Worm (Caenorhabditis elegans) whole organism, mixed stage, embryonic: Measurements from ENCODE around the gene col-131.

Source experiments
- M03D4.4 ChIP-seq: sonication (generic microtip); optimal IDR thresholded peaks from 2 replicates; lab custom pipeline; 2017; ENCODE audit warnings: mild to moderate bottlenecking, missing genetic modification characterization, missing compliant biosample characterization
- bed-3 ChIP-seq: fragments of 200-800 bp; sonication (Bioruptor generic); optimal IDR thresholded peaks from 3 replicates; lab custom pipeline; 2018; ENCODE audit warnings: mild to moderate bottlenecking, missing genetic modification characterization, moderate library complexity, missing compliant biosample characterization
- blmp-1 ChIP-seq: fragments of 150-350 bp; optimal IDR thresholded peaks from 2 replicates; lab custom pipeline; 2014; ENCODE audit warnings: missing biosample characterization, missing genetic modification characterization
- ceh-39 ChIP-seq: fragments of 150-350 bp; optimal IDR thresholded peaks from 2 replicates; lab custom pipeline; 2014; ENCODE audit warnings: missing biosample characterization, missing genetic modification characterization
- ceh-43 ChIP-seq: fragments of 200-800 bp; sonication (Bioruptor generic); optimal IDR thresholded peaks from 2 replicates; lab custom pipeline; 2018; ENCODE audit warnings: mild to moderate bottlenecking, missing genetic modification characterization, moderate library complexity, missing compliant biosample characterization
- ceh-83 ChIP-seq: fragments of 200-800 bp; sonication (Bioruptor generic); optimal IDR thresholded peaks from 2 replicates; lab custom pipeline; 2018; ENCODE audit warnings: mild to moderate bottlenecking, missing genetic modification characterization, missing compliant biosample characterization
- ces-1 ChIP-seq: fragments of 150-350 bp; optimal IDR thresholded peaks from 2 replicates; lab custom pipeline; 2014; ENCODE audit warnings: missing biosample characterization, missing genetic modification reagents, missing genetic modification characterization
- cnd-1 ChIP-seq: fragments of 200-800 bp; sonication (Bioruptor generic); optimal IDR thresholded peaks from 2 replicates; lab custom pipeline; 2018; ENCODE audit warnings: mild to moderate bottlenecking, missing genetic modification characterization, missing compliant biosample characterization
- drap-1 ChIP-seq: fragments of 200-800 bp; sonication (Bioruptor generic); optimal IDR thresholded peaks from 3 replicates; lab custom pipeline; 2018; ENCODE audit warnings: mild to moderate bottlenecking, missing genetic modification characterization, missing compliant biosample characterization
- elt-1 ChIP-seq: sonication (generic microtip); optimal IDR thresholded peaks from 2 replicates; lab custom pipeline; 2017; ENCODE audit warnings: missing genetic modification characterization, mild to moderate bottlenecking, missing compliant biosample characterization, antibody characterized with exemption, moderate library complexity, borderline replicate concordance; ENCODE audit not compliant: insufficient read depth
- elt-3 ChIP-seq: fragments of 150-350 bp; optimal IDR thresholded peaks from 2 replicates; lab custom pipeline; 2014; ENCODE audit warnings: missing biosample characterization, missing genetic modification characterization
- flh-1 ChIP-seq: fragments of 200-800 bp; sonication (Bioruptor generic); optimal IDR thresholded peaks from 2 replicates; lab custom pipeline; 2018; ENCODE audit warnings: mild to moderate bottlenecking, missing genetic modification characterization, moderate library complexity, missing compliant biosample characterization
- ham-2 ChIP-seq: fragments of 200-800 bp; sonication (Bioruptor generic); optimal IDR thresholded peaks from 2 replicates; lab custom pipeline; 2018; ENCODE audit warnings: mild to moderate bottlenecking, missing genetic modification characterization, missing compliant biosample characterization
- hlh-1 ChIP-seq: fragments of 150-350 bp; optimal IDR thresholded peaks from 2 replicates; lab custom pipeline; 2014; ENCODE audit warnings: missing biosample characterization, missing genetic modification reagents, missing genetic modification characterization
- lin-13 ChIP-seq: fragments of 150-350 bp; optimal IDR thresholded peaks from 2 replicates; lab custom pipeline; 2014; ENCODE audit warnings: missing biosample characterization, missing genetic modification characterization
- lin-32 ChIP-seq: fragments of 200-800 bp; sonication (Bioruptor generic); optimal IDR thresholded peaks from 2 replicates; lab custom pipeline; 2018; ENCODE audit warnings: mild to moderate bottlenecking, missing genetic modification characterization, missing compliant biosample characterization
- lsy-2 ChIP-seq: fragments of 150-350 bp; optimal IDR thresholded peaks from 2 replicates; lab custom pipeline; 2014; ENCODE audit warnings: missing biosample characterization, missing genetic modification characterization
- mab-5 ChIP-seq: fragments of 150-350 bp; optimal IDR thresholded peaks from 2 replicates; lab custom pipeline; 2014; ENCODE audit warnings: missing biosample characterization, missing genetic modification characterization
- mep-1 ChIP-seq: fragments of 150-350 bp; optimal IDR thresholded peaks from 2 replicates; lab custom pipeline; 2017; ENCODE audit warnings: missing biosample characterization, missing genetic modification reagents, missing genetic modification characterization, inconsistent platforms
- mls-2 ChIP-seq: sonication (generic microtip); optimal IDR thresholded peaks from 2 replicates; lab custom pipeline; 2016; ENCODE audit warnings: mild to moderate bottlenecking, missing genetic modification characterization, moderate library complexity, missing compliant biosample characterization
- nhr-12 ChIP-seq: fragments of 150-350 bp; optimal IDR thresholded peaks from 2 replicates; lab custom pipeline; 2014; ENCODE audit warnings: missing biosample characterization, missing genetic modification characterization
- nhr-2 ChIP-seq: fragments of 150-350 bp; optimal IDR thresholded peaks from 2 replicates; lab custom pipeline; 2014; ENCODE audit warnings: missing biosample characterization, missing genetic modification characterization
- nhr-237 ChIP-seq: fragments of 150-350 bp; optimal IDR thresholded peaks from 2 replicates; lab custom pipeline; 2014; ENCODE audit warnings: missing biosample characterization, missing genetic modification characterization
- nhr-28 ChIP-seq: fragments of 150-350 bp; optimal IDR thresholded peaks from 2 replicates; lab custom pipeline; 2014; ENCODE audit warnings: missing biosample characterization, missing genetic modification characterization
- nhr-76 ChIP-seq: sonication (generic microtip); optimal IDR thresholded peaks from 2 replicates; lab custom pipeline; 2017; ENCODE audit warnings: missing biosample characterization, missing genetic modification characterization
- pha-4 ChIP-seq: fragments of 150-350 bp; optimal IDR thresholded peaks from 2 replicates; lab custom pipeline; 2018; ENCODE audit warnings: missing biosample characterization, missing genetic modification reagents, missing genetic modification characterization
- sem-2 ChIP-seq: fragments of 200-800 bp; sonication (Bioruptor generic); optimal IDR thresholded peaks from 2 replicates; lab custom pipeline; 2018; ENCODE audit warnings: mild to moderate bottlenecking, missing genetic modification characterization, missing compliant biosample characterization
- snpc-4 ChIP-seq: fragments of 150-350 bp; optimal IDR thresholded peaks from 2 replicates; lab custom pipeline; 2014; ENCODE audit warnings: missing biosample characterization, missing genetic modification characterization
- sptf-1 ChIP-seq: sonication (generic microtip); optimal IDR thresholded peaks from 2 replicates; lab custom pipeline; 2017; ENCODE audit warnings: mild to moderate bottlenecking, missing genetic modification characterization, moderate library complexity, missing compliant biosample characterization
- tbx-8 ChIP-seq: fragments of 200-800 bp; sonication (Bioruptor generic); optimal IDR thresholded peaks from 2 replicates; lab custom pipeline; 2018; ENCODE audit warnings: mild to moderate bottlenecking, missing genetic modification characterization, moderate library complexity, missing compliant biosample characterization
- unc-120 ChIP-seq: sonication (generic microtip); optimal IDR thresholded peaks from 2 replicates; lab custom pipeline; 2017; ENCODE audit warnings: missing genetic modification characterization, missing compliant biosample characterization; ENCODE audit not compliant: poor library complexity, severe bottlenecking
- unc-39 ChIP-seq: fragments of 150-350 bp; optimal IDR thresholded peaks from 2 replicates; lab custom pipeline; 2014; ENCODE audit warnings: missing biosample characterization, missing genetic modification characterization
- unc-62 ChIP-seq: fragments of 150-350 bp; optimal IDR thresholded peaks from 2 replicates; lab custom pipeline; 2014; ENCODE audit warnings: missing biosample characterization, missing genetic modification reagents, missing genetic modification characterization
- zip-8 ChIP-seq: fragments of 150-350 bp; optimal IDR thresholded peaks from 2 replicates; lab custom pipeline; 2014; ENCODE audit warnings: missing biosample characterization, missing genetic modification characterization
- ztf-11 ChIP-seq: fragments of 150-350 bp; optimal IDR thresholded peaks from 2 replicates; lab custom pipeline; 2014; ENCODE audit warnings: missing biosample characterization, missing genetic modification characterization

Gene col-131

ce11 chrIV:13067200-13067599, at the start of gene col-131:
Gene col-131, minus strand, starts transcription at chrIV:13067300.
- TF ChIP-seq snpc-4 (tag; lab: Kevin White, UChicago) = no peak

- TF ChIP-seq nhr-237 (no peak), snpc-4 (tag; lab: Kevin White, UChicago) (no peak), ceh-83 (GFP tag; lab: Kevin White, UChicago) (no peak), hlh-1 (tag; lab: Kevin White, UChicago) (no peak), ceh-39 (tag; lab: Kevin White, UChicago) (no peak), zip-8 (tag; lab: Kevin White, UChicago) (peak; percentile 60), unc-39 (tag; lab: Kevin White, UChicago) (no peak), lsy-2 (tag; lab: Kevin White, UChicago) (no peak), M03D4.4 (no peak), tbx-8 (GFP tag; lab: Kevin White, UChicago) (no peak), ces-1 (GFP tag; lab: Kevin White, UChicago) (no peak), cnd-1 (peak; percentile 51), nhr-12 (tag; lab: Kevin White, UChicago) (no peak), flh-1 (GFP tag; lab: Kevin White, UChicago) (no peak), bed-3 (no peak), blmp-1 (no peak), drap-1 (GFP tag; lab: Kevin White, UChicago) (no peak), ceh-43 (GFP tag; lab: Kevin White, UChicago) (no peak), sem-2 (GFP tag; lab: Kevin White, UChicago) (no peak), nhr-76 (tag; lab: Kevin White, UChicago) (no peak), elt-1 (tag; lab: Kevin White, UChicago) (no peak), pha-4 (tag; lab: Kevin White, UChicago) (no peak), unc-62 (peak; percentile 3), ztf-11 (tag; lab: Kevin White, UChicago) (no peak), mab-5 (tag; lab: Kevin White, UChicago) (no peak), mls-2 (no peak), lin-13 (no peak), mep-1 (tag; lab: Kevin White, UChicago) (no peak), unc-120 (tag; lab: Kevin White, UChicago) (no peak), lin-32 (GFP tag; lab: Kevin White, UChicago) (no peak), nhr-2 (peak; percentile 59)
- TF ChIP-seq, all 35 proteins: peak for 4
These were observed 49.6 kb upstream of the col-131 start for ce11 chrIV:13116679-13117078.

- TF ChIP-seq ceh-43 (GFP tag; lab: Kevin White, UChicago) = no peak
- TF ChIP-seq lsy-2 (tag; lab: Kevin White, UChicago) = no peak
- no peak for TF ChIP-seq ztf-11 (tag; lab: Kevin White, UChicago)
- TF ChIP-seq ham-2 (GFP tag; lab: Kevin White, UChicago) = no peak
- no peak for TF ChIP-seq drap-1 (GFP tag; lab: Kevin White, UChicago)
- no peak for TF ChIP-seq elt-1 (tag; lab: Kevin White, UChicago)
These were observed 45.9 kb upstream of the col-131 start, which contains the start of gene best-2 for ce11 chrIV:13112982-13113381. Gene best-2, minus strand, starts transcription at chrIV:13113082.

- TF ChIP-seq hlh-1 (tag; lab: Kevin White, UChicago) (no peak), lin-32 (GFP tag; lab: Kevin White, UChicago) (no peak), mab-5 (tag; lab: Kevin White, UChicago) (no peak), lsy-2 (tag; lab: Kevin White, UChicago) (no peak), ztf-11 (tag; lab: Kevin White, UChicago) (no peak), nhr-28 (no peak), drap-1 (GFP tag; lab: Kevin White, UChicago) (no peak)
These were observed 43.8 kb upstream of the col-131 start for ce11 chrIV:13110876-13111275.

ce11 chrIV:13109751-13110150, 42.7 kb upstream of the col-131 start, which contains the start of gene best-1:
Gene best-1, minus strand, starts transcription at chrIV:13109779.
- TF ChIP-seq lin-32 (GFP tag; lab: Kevin White, UChicago) = no peak
- TF ChIP-seq blmp-1 = no peak
- no peak for TF ChIP-seq pha-4 (tag; lab: Kevin White, UChicago)
- TF ChIP-seq mep-1 (tag; lab: Kevin White, UChicago) = no peak
- no peak for TF ChIP-seq hlh-1 (tag; lab: Kevin White, UChicago)
- no peak for TF ChIP-seq M03D4.4
- no peak for TF ChIP-seq ceh-39 (tag; lab: Kevin White, UChicago)
- TF ChIP-seq elt-3 (tag; lab: Kevin White, UChicago) = no peak
- TF ChIP-seq zip-8 (tag; lab: Kevin White, UChicago) = no peak
- TF ChIP-seq nhr-2 = no peak
- TF ChIP-seq cnd-1 = no peak
- TF ChIP-seq sptf-1 = no peak
- TF ChIP-seq sem-2 (GFP tag; lab: Kevin White, UChicago) = no peak
- TF ChIP-seq, all 35 proteins: peak for 0
